Fruit fly (Drosophila melanogaster) whole organism, embryonic: ENCODE results near the gene CycA.

Source experiments
- CG10543 ChIP-seq: fragments of 200-800 bp; sonication (Bioruptor generic); optimal IDR thresholded peaks from 3 replicates; lab custom pipeline; 2017; ENCODE audit warnings: missing biosample characterization, mild to moderate bottlenecking, missing genetic modification characterization, moderate library complexity
- CG11093 ChIP-seq: fragments of 200-800 bp; sonication (Bioruptor generic); IDR thresholded peaks from 3 replicates; pipeline ENCODE4 v1.3.6; 2022; ENCODE audit warnings: missing biosample characterization, missing genetic modification characterization
- CG3281 ChIP-seq: fragments of 200-800 bp; sonication (Bioruptor generic); optimal IDR thresholded peaks from 3 replicates; lab custom pipeline; 2017; ENCODE audit warnings: missing biosample characterization, mild to moderate bottlenecking, missing genetic modification characterization
- CG6683 ChIP-seq: fragments of 200-800 bp; sonication (Bioruptor generic); optimal IDR thresholded peaks from 2 replicates; lab custom pipeline; 2017; ENCODE audit warnings: missing biosample characterization, mild to moderate bottlenecking, missing genetic modification characterization, missing genetic modification reagents
- Poxn ChIP-seq: fragments of 200-800 bp; sonication (Bioruptor generic); IDR thresholded peaks from 2 replicates; pipeline ENCODE4 v1.3.6; 2022; ENCODE audit warnings: missing biosample characterization, missing genetic modification characterization
- Usf ChIP-seq: fragments of 200-800 bp; sonication (Bioruptor generic); optimal IDR thresholded peaks from 2 replicates; lab custom pipeline; 2017; ENCODE audit warnings: missing genotype, missing biosample characterization, missing genetic modification characterization
- bigmax ChIP-seq: fragments of 200-800 bp; sonication (Bioruptor generic); optimal IDR thresholded peaks from 2 replicates; lab custom pipeline; 2018; ENCODE audit warnings: missing biosample characterization, mild to moderate bottlenecking, missing genetic modification characterization
- fd102C ChIP-seq: fragments of 200-800 bp; sonication (Bioruptor generic); optimal IDR thresholded peaks from 2 replicates; lab custom pipeline; 2018; ENCODE audit warnings: missing biosample characterization, mild to moderate bottlenecking, missing genetic modification characterization, moderate library complexity
- schlank ChIP-seq: fragments of 200-800 bp; sonication (Bioruptor generic); optimal IDR thresholded peaks from 2 replicates; lab custom pipeline; 2018; ENCODE audit warnings: missing biosample characterization, mild to moderate bottlenecking, missing genetic modification characterization
- stc ChIP-seq: fragments of 200-800 bp; sonication (Bioruptor generic); IDR thresholded peaks from 2 replicates; pipeline ENCODE4 v1.3.6; 2022; ENCODE audit warnings: missing biosample characterization, missing genetic modification characterization

- no peak for TF ChIP-seq Poxn (GFP tag; lab: Robert Waterston, UW)
- no peak for TF ChIP-seq CG10543 (GFP tag; lab: Kevin White, UChicago)
- TF ChIP-seq stc (GFP tag; lab: Robert Waterston, UW): no peak
- TF ChIP-seq bigmax: no peak
- no peak for TF ChIP-seq schlank (tag; lab: Kevin White, UChicago)
- no peak for TF ChIP-seq Usf (GFP tag; lab: Kevin White, UChicago)
- TF ChIP-seq CG6683 (GFP tag; lab: Kevin White, UChicago): no peak
- TF ChIP-seq fd102C (GFP tag; lab: Kevin White, UChicago): no peak
- TF ChIP-seq CG3281 (GFP tag; lab: Kevin White, UChicago): no peak
- TF ChIP-seq CG11093 (GFP tag; lab: Robert Waterston, UW): no peak
Observed at dm6 chr3L:11814655-11815054, 18.7 kb downstream of the CycA start, which contains the start of gene Cubn2.
